Fruit fly (Drosophila melanogaster): ENCODE data around the gene scrt.

- TF ChIP-seq usp (GFP tag; optimal IDR thresholded peaks at IDR 0.05) (no peak), Hnf4 (GFP tag; optimal IDR thresholded peaks at IDR 0.05) (no peak), h (GFP tag; optimal IDR thresholded peaks at IDR 0.05) (no peak), Hr78 (GFP tag; optimal IDR thresholded peaks at IDR 0.05) (no peak), woc (GFP tag; optimal IDR thresholded peaks at IDR 0.05) (no peak), brk (GFP tag; optimal IDR thresholded peaks at IDR 0.05) (no peak)
These were observed 40.8 kb downstream of the scrt start for dm6 chr3L:4024464-4024863.
